Worm (Caenorhabditis elegans) whole organism, young adult: ENCODE results near the gene T26E4.3.

ENCODE experiments used
- K12H6.12 ChIP-seq: fragments of 200-800 bp; sonication (Bioruptor generic); optimal IDR thresholded peaks from 2 replicates; lab custom pipeline; 2018; ENCODE audit warnings: mild to moderate bottlenecking, missing genetic modification characterization, missing compliant biosample characterization
- Y79H2A.3 ChIP-seq: fragments of 200-800 bp; sonication (Bioruptor generic); conservative IDR thresholded peaks from 2 replicates; pipeline ENCODE4 v1.3.6; 2022; ENCODE audit warnings: missing genetic modification reagents, missing genetic modification characterization, missing compliant biosample characterization

DNA sequence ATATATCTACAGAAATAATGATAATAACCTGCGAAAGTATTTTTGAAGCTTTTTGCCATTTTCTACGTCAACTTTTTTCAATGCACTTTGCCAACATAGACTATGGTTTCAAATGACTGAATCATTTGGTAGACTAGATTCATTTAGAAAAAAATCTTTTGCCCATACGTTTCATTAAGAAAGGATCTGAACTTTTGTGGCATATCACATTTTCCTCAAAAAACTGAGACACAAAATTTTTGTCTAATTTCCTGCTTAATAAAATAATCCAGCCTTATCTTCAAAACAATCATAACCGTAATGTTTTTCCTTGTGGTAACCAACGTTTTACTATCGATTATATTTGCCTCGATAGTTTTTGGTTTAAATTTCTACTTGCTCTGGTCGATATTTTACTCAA, 43.5 kb downstream of the T26E4.3 start, which contains the start of gene srbc-51:
- TF ChIP-seq Y79H2A.3 (GFP tag; lab: Robert Waterston, UW) (no peak), K12H6.12 (tag; lab: Kevin White, UChicago) (no peak)
